Fruit fly (Drosophila melanogaster) whole organism: ENCODE measurements around the gene sphe.
A peak's percentile ranks its signal among the peaks of the same experiment; 100 is the strongest.

Experiments used
- CG8478 ChIP-seq: fragments of >200 bp; optimal IDR thresholded peaks from 2 replicates; lab custom pipeline; 2018; ENCODE audit warnings: inconsistent platforms
- Dll ChIP-seq: fragments of >200 bp; optimal IDR thresholded peaks from 2 replicates; lab custom pipeline; 2017
- EcR ChIP-seq, 2 experiments: fragments of >200 bp; optimal IDR thresholded peaks; 2 replicates each; lab custom pipeline; 2017; ENCODE audit warnings: missing biosample characterization in 2 of 2, missing genetic modification characterization in 2 of 2, missing genetic modification reagents in 2 of 2
- pan ChIP-seq: fragments of >200 bp; optimal IDR thresholded peaks from 2 replicates; lab custom pipeline; 2017
- psq ChIP-seq: fragments of >200 bp; optimal IDR thresholded peaks from 2 replicates; lab custom pipeline; 2017
- usp ChIP-seq: fragments of >200 bp; optimal IDR thresholded peaks from 2 replicates; lab custom pipeline; 2017; ENCODE audit warnings: missing biosample characterization, missing genetic modification characterization, mixed read lengths

The sphe gene

dm6 chrX:16733244-16733643, 31.5 kb upstream of the sphe start:
- no peak for TF ChIP-seq CG8478 (lab: Kevin White, UChicago)
- no peak for TF ChIP-seq usp (GFP tag; lab: Kevin White, UChicago)
- no peak for TF ChIP-seq pan (lab: Kevin White, UChicago)
- no peak for TF ChIP-seq Dll (lab: Kevin White, UChicago)
- TF ChIP-seq psq (lab: Kevin White, UChicago), result no peak
- TF ChIP-seq EcR (GFP tag; optimal IDR thresholded peaks at IDR 0.05; lab: Kevin White, UChicago), result no peak

dm6 chrX:16730791-16731190, 29.0 kb upstream of the sphe start, which contains the start of gene TwdlX:
Gene TwdlX (plus strand): TSS chrX:16731091.
- TF ChIP-seq EcR (GFP tag; optimal IDR thresholded peaks at IDR 0.05; lab: Kevin White, UChicago) (no peak), pan (lab: Kevin White, UChicago) (no peak), CG8478 (lab: Kevin White, UChicago) (no peak), usp (GFP tag; lab: Kevin White, UChicago) (no peak), psq (lab: Kevin White, UChicago) (no peak), Dll (lab: Kevin White, UChicago) (no peak)

dm6 chrX:16724544-16724943, 22.8 kb upstream of the sphe start:
- TF ChIP-seq pan (lab: Kevin White, UChicago) (no peak), psq (lab: Kevin White, UChicago) (no peak), Dll (lab: Kevin White, UChicago) (no peak), usp (GFP tag; lab: Kevin White, UChicago) (no peak), CG8478 (lab: Kevin White, UChicago) (no peak), EcR (GFP tag; optimal IDR thresholded peaks at IDR 0.05; lab: Kevin White, UChicago) (no peak)

- TF ChIP-seq Dll (lab: Kevin White, UChicago) (peak; percentile 84), psq (lab: Kevin White, UChicago) (no peak), pan (lab: Kevin White, UChicago) (peak; percentile 71), usp (GFP tag; lab: Kevin White, UChicago) (no peak), EcR (GFP tag; optimal IDR thresholded peaks at IDR 0.05; lab: Kevin White, UChicago) (no peak), CG8478 (lab: Kevin White, UChicago) (no peak)
These were observed 21.7 kb upstream of the sphe start for dm6 chrX:16723203-16724173.

- TF ChIP-seq CG8478 (lab: Kevin White, UChicago), result no peak
- no peak for TF ChIP-seq psq (lab: Kevin White, UChicago)
- no peak for TF ChIP-seq pan (lab: Kevin White, UChicago)
- no peak for TF ChIP-seq EcR (GFP tag; optimal IDR thresholded peaks at IDR 0.05; lab: Kevin White, UChicago)
- TF ChIP-seq usp (GFP tag; lab: Kevin White, UChicago), result no peak
- no peak for TF ChIP-seq Dll (lab: Kevin White, UChicago)
These were observed 19.4 kb upstream of the sphe start, which contains the start of the genes CG32572 and CG34325 for dm6 chrX:16721168-16721567. Gene CG32572 (plus strand): TSS chrX:16721183. Gene CG34325 (minus strand): TSS chrX:16721411.

- TF ChIP-seq CG8478 (lab: Kevin White, UChicago), result no peak
- no peak for TF ChIP-seq pan (lab: Kevin White, UChicago)
- TF ChIP-seq EcR (GFP tag; optimal IDR thresholded peaks at IDR 0.05; lab: Kevin White, UChicago), result no peak
- no peak for TF ChIP-seq Dll (lab: Kevin White, UChicago)
- TF ChIP-seq psq (lab: Kevin White, UChicago), result no peak
- no peak for TF ChIP-seq usp (GFP tag; lab: Kevin White, UChicago)
These were observed 16.5 kb upstream of the sphe start for dm6 chrX:16718169-16718723.

- no peak for TF ChIP-seq EcR (GFP tag; optimal IDR thresholded peaks at IDR 0.05; lab: Kevin White, UChicago)
- no peak for TF ChIP-seq psq (lab: Kevin White, UChicago)
- no peak for TF ChIP-seq CG8478 (lab: Kevin White, UChicago)
- no peak for TF ChIP-seq Dll (lab: Kevin White, UChicago)
- TF ChIP-seq usp (GFP tag; lab: Kevin White, UChicago), result no peak
- TF ChIP-seq pan (lab: Kevin White, UChicago), result no peak
These were observed 14.9 kb upstream of the sphe start for dm6 chrX:16716649-16717048.

dm6 chrX:16711003-16711402, 9.2 kb upstream of the sphe start, which contains the start of gene CG13008:
Gene CG13008 (plus strand): TSS chrX:16711303.
- TF ChIP-seq Dll (lab: Kevin White, UChicago) (no peak), usp (GFP tag; lab: Kevin White, UChicago) (no peak), psq (lab: Kevin White, UChicago) (no peak), EcR (GFP tag; optimal IDR thresholded peaks at IDR 0.05; lab: Kevin White, UChicago) (no peak), pan (lab: Kevin White, UChicago) (no peak), CG8478 (lab: Kevin White, UChicago) (no peak)

- TF ChIP-seq psq (lab: Kevin White, UChicago) (no peak), usp (GFP tag; lab: Kevin White, UChicago) (no peak), Dll (lab: Kevin White, UChicago) (no peak), pan (lab: Kevin White, UChicago) (no peak), EcR (GFP tag; optimal IDR thresholded peaks at IDR 0.05; lab: Kevin White, UChicago) (no peak), CG8478 (lab: Kevin White, UChicago) (no peak)
These were observed 5.0 kb upstream of the sphe start, which contains the start of gene CG9672 for dm6 chrX:16706774-16707173. Gene CG9672 (minus strand): TSS chrX:16706874.

- TF ChIP-seq CG8478 (lab: Kevin White, UChicago) (no peak), psq (lab: Kevin White, UChicago) (no peak), EcR (GFP tag; optimal IDR thresholded peaks at IDR 0.05; lab: Kevin White, UChicago) (no peak), pan (lab: Kevin White, UChicago) (no peak), usp (GFP tag; lab: Kevin White, UChicago) (no peak), Dll (lab: Kevin White, UChicago) (no peak)
These were observed 2.0 kb upstream of the sphe start, which contains the start of the genes CG9673 and CG4653 for dm6 chrX:16703747-16704146. Gene CG9673 (minus strand): TSS chrX:16703884. Gene CG4653 (plus strand): TSS chrX:16704081.
